Worm (Caenorhabditis elegans) whole organism, young adult: Measurements from ENCODE around the gene F15E6.5.

Experiments used
- C06A6.2 ChIP-seq: fragments of 200-800 bp; sonication (Bioruptor generic); conservative IDR thresholded peaks from 2 replicates; pipeline ENCODE4 v1.3.6; 2022; ENCODE audit warnings: missing genetic modification characterization, missing compliant biosample characterization
- F22D6.2 ChIP-seq: sonication (generic microtip); optimal IDR thresholded peaks from 2 replicates; lab custom pipeline; 2016; ENCODE audit warnings: mild to moderate bottlenecking, missing genetic modification characterization, missing compliant biosample characterization
- F52B5.7 ChIP-seq: sonication (generic microtip); optimal IDR thresholded peaks from 2 replicates; lab custom pipeline; 2016; ENCODE audit warnings: mild to moderate bottlenecking, missing genetic modification characterization, missing compliant biosample characterization
- F57C9.4 ChIP-seq: sonication (generic microtip); optimal IDR thresholded peaks from 2 replicates; lab custom pipeline; 2017; ENCODE audit warnings: mild to moderate bottlenecking, missing genetic modification characterization, missing compliant biosample characterization
- K11D2.4 ChIP-seq: fragments of 200-800 bp; sonication (Bioruptor generic); IDR thresholded peaks from 2 replicates; pipeline ENCODE4 v1.3.6; 2022; ENCODE audit warnings: missing genetic modification reagents, missing genetic modification characterization, missing compliant biosample characterization
- Y53G8AR.9 ChIP-seq: fragments of 200-800 bp; sonication (Bioruptor generic); conservative IDR thresholded peaks from 2 replicates; pipeline ENCODE4 v1.3.6; 2022; ENCODE audit warnings: missing genetic modification reagents, missing genetic modification characterization, missing compliant biosample characterization
- Y56A3A.18 ChIP-seq: fragments of 200-800 bp; sonication (Bioruptor generic); IDR thresholded peaks from 2 replicates; pipeline ENCODE4 v1.3.6; 2022; ENCODE audit warnings: missing genetic modification reagents, missing genetic modification characterization, missing compliant biosample characterization
- aptf-2 ChIP-seq: fragments of 200-800 bp; sonication (Bioruptor generic); conservative IDR thresholded peaks from 2 replicates; pipeline ENCODE4 v1.3.6; 2022; ENCODE audit warnings: missing genetic modification reagents, missing genetic modification characterization, missing compliant biosample characterization
- athp-1 ChIP-seq: sonication (generic microtip); optimal IDR thresholded peaks from 2 replicates; lab custom pipeline; 2017; ENCODE audit warnings: mild to moderate bottlenecking, missing genetic modification characterization, missing compliant biosample characterization
- cebp-1 ChIP-seq, 2 experiments: fragments of 200-800 bp in 1 of 2; sonication (Bioruptor generic) in 1 of 2; sonication (generic microtip) in 1 of 2; IDR thresholded peaks in 1 of 2; optimal IDR thresholded peaks in 1 of 2; 2 replicates each; pipeline versions ENCODE4 v1.3.6 to Lab custom; 2017 to 2022; ENCODE audit warnings: missing compliant biosample characterization in 2 of 2, missing genetic modification characterization in 2 of 2, mild to moderate bottlenecking in 1 of 2, missing genetic modification reagents in 1 of 2, moderate library complexity in 1 of 2
- cebp-2 ChIP-seq: fragments of 200-800 bp; sonication (Bioruptor generic); IDR thresholded peaks from 2 replicates; pipeline ENCODE4 v1.3.6; 2022; ENCODE audit warnings: missing genetic modification characterization, missing compliant biosample characterization
- ceh-58 ChIP-seq: fragments of 200-800 bp; sonication (Bioruptor generic); IDR thresholded peaks from 2 replicates; pipeline ENCODE4 v1.3.6; 2022; ENCODE audit warnings: missing genetic modification characterization, missing compliant biosample characterization
- dpl-1 ChIP-seq: fragments of 150-350 bp; optimal IDR thresholded peaks from 2 replicates; lab custom pipeline; 2014; ENCODE audit warnings: missing biosample characterization, missing genetic modification reagents, missing genetic modification characterization
- efl-1 ChIP-seq: fragments of 150-350 bp; optimal IDR thresholded peaks from 2 replicates; lab custom pipeline; 2014; ENCODE audit warnings: missing biosample characterization, missing genetic modification reagents, missing genetic modification characterization
- egrh-3 ChIP-seq: fragments of 200-800 bp; sonication (Bioruptor generic); IDR thresholded peaks from 2 replicates; pipeline ENCODE4 v1.3.6; 2022; ENCODE audit warnings: missing genetic modification reagents, missing genetic modification characterization, missing compliant biosample characterization
- him-1 ChIP-seq: sonication (generic microtip); optimal IDR thresholded peaks from 2 replicates; lab custom pipeline; 2016; ENCODE audit warnings: missing genotype, missing genetic modification reagents, missing genetic modification characterization, missing compliant biosample characterization
- hmg-1.2 ChIP-seq: fragments of 200-800 bp; sonication (Bioruptor generic); IDR thresholded peaks from 2 replicates; pipeline ENCODE4 v1.3.6; 2022; ENCODE audit warnings: missing genetic modification reagents, missing genetic modification characterization, missing compliant biosample characterization
- lag-1 ChIP-seq: fragments of 200-800 bp; sonication (Bioruptor generic); IDR thresholded peaks from 2 replicates; pipeline ENCODE4 v1.3.6; 2022; ENCODE audit warnings: missing genetic modification reagents, missing genetic modification characterization, missing compliant biosample characterization
- lin-40 ChIP-seq: sonication (generic microtip); optimal IDR thresholded peaks from 2 replicates; lab custom pipeline; 2016; ENCODE audit warnings: missing genetic modification characterization, mild to moderate bottlenecking, missing compliant biosample characterization, missing genotype, missing genetic modification reagents
- lin-54 ChIP-seq: fragments of 200-800 bp; sonication (Bioruptor generic); optimal IDR thresholded peaks from 2 replicates; lab custom pipeline; 2018; ENCODE audit warnings: mild to moderate bottlenecking, missing genetic modification characterization, missing compliant biosample characterization
- madf-3 ChIP-seq: fragments of 200-800 bp; sonication (Bioruptor generic); IDR thresholded peaks from 2 replicates; pipeline ENCODE4 v1.3.6; 2022; ENCODE audit warnings: missing genetic modification reagents, missing genetic modification characterization, missing compliant biosample characterization
- madf-8 ChIP-seq: fragments of 200-800 bp; sonication (Bioruptor generic); conservative IDR thresholded peaks from 2 replicates; pipeline ENCODE4 v1.3.6; 2022; ENCODE audit warnings: missing genetic modification reagents, missing genetic modification characterization, missing compliant biosample characterization
- mcd-1 ChIP-seq: fragments of 200-800 bp; sonication (Bioruptor generic); IDR thresholded peaks from 2 replicates; pipeline ENCODE4 v1.3.6; 2022; ENCODE audit warnings: missing genetic modification reagents, missing genetic modification characterization, missing compliant biosample characterization
- nfya-1 ChIP-seq: sonication (generic microtip); optimal IDR thresholded peaks from 2 replicates; lab custom pipeline; 2017; ENCODE audit warnings: antibody characterized with exemption, missing compliant biosample characterization, missing genetic modification characterization, borderline replicate concordance; ENCODE audit not compliant: insufficient read depth
- nhr-80 ChIP-seq: sonication (generic microtip); optimal IDR thresholded peaks from 2 replicates; lab custom pipeline; 2016; ENCODE audit warnings: missing genetic modification characterization, missing compliant biosample characterization
- nhr-90 ChIP-seq: sonication (generic microtip); optimal IDR thresholded peaks from 2 replicates; lab custom pipeline; 2016; ENCODE audit warnings: missing genotype, mild to moderate bottlenecking, missing genetic modification characterization, missing compliant biosample characterization
- pha-4 ChIP-seq: fragments of 150-350 bp; sonication (generic microtip); optimal IDR thresholded peaks from 2 replicates; lab custom pipeline; 2014; ENCODE audit warnings: missing biosample characterization, missing genetic modification reagents, missing genetic modification characterization
- rec-8 ChIP-seq, 2 experiments: sonication (generic microtip); optimal IDR thresholded peaks; 2 replicates each; lab custom pipeline; 2016; ENCODE audit warnings: mild to moderate bottlenecking in 2 of 2, missing genetic modification characterization in 2 of 2, missing genetic modification reagents in 2 of 2, missing genotype in 2 of 2, missing biosample characterization in 1 of 2, missing compliant biosample characterization in 1 of 2, moderate library complexity in 1 of 2
- sdz-38 ChIP-seq: sonication (generic microtip); optimal IDR thresholded peaks from 2 replicates; lab custom pipeline; 2016; ENCODE audit warnings: missing genotype, missing genetic modification characterization, missing compliant biosample characterization
- somi-1 ChIP-seq: fragments of 200-800 bp; sonication (Bioruptor generic); optimal IDR thresholded peaks from 2 replicates; lab custom pipeline; 2018; ENCODE audit warnings: mild to moderate bottlenecking, missing genetic modification characterization, missing compliant biosample characterization
- tbx-9 ChIP-seq: sonication (generic microtip); optimal IDR thresholded peaks from 2 replicates; lab custom pipeline; 2016; ENCODE audit warnings: borderline replicate concordance, missing genetic modification characterization, inconsistent platforms, missing compliant biosample characterization
- ztf-18 ChIP-seq: sonication (generic microtip); optimal IDR thresholded peaks from 2 replicates; lab custom pipeline; 2016; ENCODE audit warnings: missing genotype, mild to moderate bottlenecking, missing genetic modification characterization, missing compliant biosample characterization

The F15E6.5 gene

DNA sequence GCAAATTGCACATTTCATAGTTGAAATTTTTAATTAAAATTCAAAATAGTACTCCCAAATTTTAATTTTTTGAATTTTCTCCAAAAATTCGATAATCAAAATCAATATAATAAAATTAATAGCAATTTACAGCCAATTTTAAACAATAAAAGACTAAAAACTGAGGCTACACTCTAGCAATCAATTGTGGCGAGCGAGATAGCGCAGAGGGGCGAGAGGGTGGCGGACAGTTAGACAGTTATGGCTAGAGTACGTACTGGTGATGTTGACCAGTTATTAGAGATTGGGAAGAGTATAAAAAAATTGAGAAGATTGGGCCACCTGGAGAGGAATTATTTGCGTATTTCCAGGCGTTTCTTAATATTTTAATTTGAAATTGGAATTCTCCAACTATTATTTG, 11.7 kb upstream of the F15E6.5 start, which contains the start of gene nhr-78:
Gene nhr-78 (minus strand): TSS at position 182 of the 400 bp plus-strand sequence.
- TF ChIP-seq Y56A3A.18 (GFP tag; lab: Robert Waterston, UW) (no peak), him-1 (tag; lab: Kevin White, UChicago) (no peak), nhr-80 (tag; lab: Kevin White, UChicago) (no peak), nhr-90 (tag; lab: Kevin White, UChicago) (no peak), hmg-1.2 (GFP tag; lab: Robert Waterston, UW) (peak; percentile 94), mcd-1 (0 out of 2 replicates have a peak, but pooled peaks have one; percentile 22)
- TF ChIP-seq, all 124 proteins: peak for 2

DNA sequence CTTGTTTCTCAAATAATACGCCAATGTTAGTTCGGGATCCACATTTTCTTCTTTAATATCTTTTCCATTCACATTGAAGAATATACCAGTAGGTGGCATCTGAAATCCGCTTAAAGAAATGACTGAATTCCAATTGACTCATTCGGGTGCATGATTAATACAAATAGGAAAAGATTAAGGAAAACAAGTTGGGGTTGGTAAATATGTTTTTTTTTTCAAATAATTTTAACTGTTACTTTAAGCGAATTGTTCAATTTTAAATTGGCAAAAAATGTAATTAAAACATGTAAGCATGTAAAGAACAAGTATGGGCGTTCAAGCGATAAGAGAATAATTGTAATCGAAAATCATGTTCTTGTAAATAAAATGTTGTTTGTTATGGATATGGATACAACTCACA, 5.3 kb upstream of the F15E6.5 start, which contains the start of gene F15E6.6:
Gene F15E6.6 (minus strand): TSS at position 101 of the 400 bp plus-strand sequence.
- TF ChIP-seq pha-4 (tag; lab: Kevin White, UChicago), result no peak
- no peak for TF ChIP-seq lag-1 (GFP tag; lab: Robert Waterston, UW)

DNA sequence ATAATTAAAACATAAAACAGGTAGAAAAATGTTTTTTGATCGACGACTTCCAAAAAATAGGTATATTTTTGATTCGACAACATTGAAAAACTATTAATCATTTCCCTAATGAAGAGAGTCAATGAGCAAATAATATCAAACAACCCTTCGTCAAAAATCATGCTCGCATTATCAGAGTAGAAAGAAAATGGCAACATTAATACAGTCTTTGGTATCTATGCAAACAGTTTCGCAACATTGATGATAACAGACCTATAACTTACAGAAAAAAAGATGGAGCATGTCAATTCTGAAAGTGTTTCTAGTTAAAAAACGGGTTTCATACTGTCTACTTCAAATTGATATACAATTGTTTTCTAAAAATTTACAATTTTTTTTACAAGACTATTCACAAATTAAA, 4.4 kb upstream of the F15E6.5 start:
- peak; percentile 75 for TF ChIP-seq nhr-80 (tag; lab: Kevin White, UChicago)
- TF ChIP-seq rec-8 (tag; optimal IDR thresholded peaks at IDR 0.05; lab: Kevin White, UChicago), result no peak
- TF ChIP-seq pha-4 (tag; lab: Kevin White, UChicago), result no peak
- no peak for TF ChIP-seq F52B5.7 (tag; lab: Kevin White, UChicago)
- TF ChIP-seq cebp-1 (GFP tag; IDR thresholded peaks at IDR 0.05; lab: Robert Waterston, UW), result peak; percentile 22; the same call in 1 of the 2 replicates
- TF ChIP-seq cebp-1 (tag; optimal IDR thresholded peaks at IDR 0.05; lab: Kevin White, UChicago), result no peak
- TF ChIP-seq lin-40 (tag; lab: Kevin White, UChicago), result no peak
- no peak for TF ChIP-seq sdz-38 (tag; lab: Kevin White, UChicago)
- TF ChIP-seq Y53G8AR.9 (GFP tag; lab: Robert Waterston, UW), result no peak

- TF ChIP-seq F22D6.2 (tag; lab: Kevin White, UChicago) (no peak), C06A6.2 (GFP tag; lab: Robert Waterston, UW) (no peak), F57C9.4 (tag; lab: Kevin White, UChicago) (no peak), dpl-1 (GFP tag; lab: Kevin White, UChicago) (no peak), athp-1 (tag; lab: Kevin White, UChicago) (no peak), cebp-2 (GFP tag; lab: Robert Waterston, UW) (no peak), K11D2.4 (GFP tag; lab: Robert Waterston, UW) (no peak), ceh-58 (GFP tag; lab: Robert Waterston, UW) (no peak), somi-1 (GFP tag; lab: Kevin White, UChicago) (no peak), tbx-9 (tag; lab: Kevin White, UChicago) (no peak), nfya-1 (no peak), lin-54 (GFP tag; lab: Kevin White, UChicago) (no peak), efl-1 (GFP tag; lab: Kevin White, UChicago) (no peak), madf-3 (GFP tag; lab: Robert Waterston, UW) (no peak), egrh-3 (GFP tag; lab: Robert Waterston, UW) (no peak), ztf-18 (tag; lab: Kevin White, UChicago) (no peak), madf-8 (GFP tag; lab: Robert Waterston, UW) (no peak), aptf-2 (GFP tag; lab: Robert Waterston, UW) (no peak)
Measured at ce11 chrIV:4288332-4288731, 1.0 kb upstream of the F15E6.5 start, which contains the start of gene srv-4. srv-4 (minus strand) TSS chrIV:4288432.
